Fruit fly (Drosophila melanogaster) whole organism, embryonic: ENCODE results near the gene holn1.

Experiments
- Aef1 ChIP-seq: fragments of 200-800 bp; sonication (Bioruptor generic); IDR thresholded peaks from 3 replicates; pipeline ENCODE4 v1.3.6; 2022; ENCODE audit warnings: missing biosample characterization, missing genetic modification characterization
- CG10565 ChIP-seq: fragments of 200-800 bp; sonication (Bioruptor generic); optimal IDR thresholded peaks from 3 replicates; lab custom pipeline; 2016; ENCODE audit warnings: missing biosample characterization, mild to moderate bottlenecking, missing genetic modification characterization
- CG12299 ChIP-seq: fragments of 200-800 bp; sonication (Bioruptor generic); optimal IDR thresholded peaks from 2 replicates; lab custom pipeline; 2018; ENCODE audit warnings: missing biosample characterization, mild to moderate bottlenecking, missing genetic modification characterization
- CG14014 ChIP-seq: fragments of 200-800 bp; sonication (Bioruptor generic); IDR thresholded peaks from 2 replicates; pipeline ENCODE4 v1.3.6; 2022; ENCODE audit warnings: missing biosample characterization, missing genetic modification characterization
- CG15479 ChIP-seq: fragments of 200-800 bp; sonication (Bioruptor generic); optimal IDR thresholded peaks from 3 replicates; lab custom pipeline; 2019; ENCODE audit warnings: missing biosample characterization, mild to moderate bottlenecking, missing genetic modification characterization, moderate library complexity
- CG15696 ChIP-seq: fragments of 200-800 bp; sonication (Bioruptor generic); optimal IDR thresholded peaks from 2 replicates; lab custom pipeline; 2019; ENCODE audit warnings: missing biosample characterization, mild to moderate bottlenecking, missing genetic modification characterization, moderate library complexity
- CG17361 ChIP-seq: fragments of 200-800 bp; sonication (Bioruptor generic); IDR thresholded peaks from 3 replicates; pipeline ENCODE4 v1.3.6; 2022; ENCODE audit warnings: missing biosample characterization, missing genetic modification characterization
- CG17802 ChIP-seq: fragments of 200-800 bp; sonication (Bioruptor generic); optimal IDR thresholded peaks from 2 replicates; lab custom pipeline; 2018; ENCODE audit warnings: missing biosample characterization, mild to moderate bottlenecking, missing genetic modification characterization, moderate library complexity
- CG18011 ChIP-seq: fragments of 200-800 bp; sonication (Bioruptor generic); optimal IDR thresholded peaks from 2 replicates; lab custom pipeline; 2017; ENCODE audit warnings: missing biosample characterization, missing genetic modification characterization, mild to moderate bottlenecking, moderate library complexity, missing genotype
- CG18619 ChIP-seq: fragments of 200-800 bp; sonication (Bioruptor generic); optimal IDR thresholded peaks from 3 replicates; lab custom pipeline; 2017; ENCODE audit warnings: missing biosample characterization, mild to moderate bottlenecking, missing genetic modification characterization
- CG2202 ChIP-seq: fragments of 200-800 bp; sonication (Bioruptor generic); optimal IDR thresholded peaks from 2 replicates; lab custom pipeline; 2018; ENCODE audit warnings: missing biosample characterization, mild to moderate bottlenecking, missing genetic modification characterization
- CG2875 ChIP-seq: fragments of 200-800 bp; sonication (Bioruptor generic); optimal IDR thresholded peaks from 2 replicates; lab custom pipeline; 2017; ENCODE audit warnings: missing biosample characterization, mild to moderate bottlenecking, missing genetic modification characterization, missing genetic modification reagents
- CG31224 ChIP-seq: fragments of 200-800 bp; sonication (Bioruptor generic); IDR thresholded peaks from 2 replicates; pipeline ENCODE4 v1.3.6; 2022; ENCODE audit warnings: missing biosample characterization, missing genetic modification characterization
- CG34224 ChIP-seq: fragments of 200-800 bp; sonication (Bioruptor generic); IDR thresholded peaks from 3 replicates; pipeline ENCODE4 v1.3.6; 2022; ENCODE audit warnings: missing biosample characterization, missing genetic modification characterization; ENCODE audit not compliant: partially characterized antibody
- CG4360 ChIP-seq: fragments of 200-800 bp; sonication (Bioruptor generic); IDR thresholded peaks from 2 replicates; pipeline ENCODE4 v1.3.6; 2022; ENCODE audit warnings: missing biosample characterization, missing genetic modification characterization
- CG5180 ChIP-seq: fragments of 200-800 bp; sonication (Bioruptor generic); optimal IDR thresholded peaks from 3 replicates; lab custom pipeline; 2017; ENCODE audit warnings: missing biosample characterization, missing genetic modification characterization, mild to moderate bottlenecking, moderate library complexity, missing genetic modification reagents
- CG7357 ChIP-seq: fragments of 200-800 bp; sonication (Bioruptor generic); IDR thresholded peaks from 3 replicates; pipeline ENCODE4 v1.3.6; 2022; ENCODE audit warnings: missing biosample characterization, missing genetic modification characterization
- CG7963 ChIP-seq: fragments of 200-800 bp; sonication (Bioruptor generic); IDR thresholded peaks from 3 replicates; pipeline ENCODE4 v1.3.6; 2022; ENCODE audit warnings: missing biosample characterization, missing genetic modification characterization; ENCODE audit not compliant: partially characterized antibody
- CG9817 ChIP-seq: fragments of 200-800 bp; sonication (Bioruptor generic); optimal IDR thresholded peaks from 2 replicates; lab custom pipeline; 2018; ENCODE audit warnings: missing biosample characterization, mild to moderate bottlenecking, missing genetic modification characterization, moderate library complexity
- CTCF ChIP-seq: fragments of 200-800 bp; sonication (Bioruptor generic); optimal IDR thresholded peaks from 2 replicates; lab custom pipeline; 2017; ENCODE audit warnings: missing biosample characterization, mild to moderate bottlenecking, missing genetic modification characterization, moderate library complexity
- CrebB ChIP-seq: fragments of 200-800 bp; sonication (Bioruptor generic); optimal IDR thresholded peaks from 3 replicates; lab custom pipeline; 2018; ENCODE audit warnings: missing biosample characterization, mild to moderate bottlenecking, missing genetic modification characterization
- Dref ChIP-seq: fragments of 200-800 bp; sonication (Bioruptor generic); IDR thresholded peaks from 2 replicates; pipeline ENCODE4 v1.3.6; 2022; ENCODE audit warnings: missing biosample characterization, missing genetic modification characterization
- Fer1 ChIP-seq: fragments of 200-800 bp; sonication (Bioruptor generic); optimal IDR thresholded peaks from 2 replicates; lab custom pipeline; 2017; ENCODE audit warnings: missing biosample characterization, mild to moderate bottlenecking, missing genetic modification characterization
- Fer3 ChIP-seq: fragments of 200-800 bp; sonication (Bioruptor generic); optimal IDR thresholded peaks from 2 replicates; lab custom pipeline; 2018; ENCODE audit warnings: missing biosample characterization, mild to moderate bottlenecking, missing genetic modification characterization, moderate library complexity
- H2.0 ChIP-seq: fragments of 200-800 bp; sonication (Bioruptor generic); IDR thresholded peaks from 2 replicates; pipeline ENCODE4 v1.3.6; 2022; ENCODE audit warnings: missing biosample characterization, missing genetic modification characterization
- PHDP ChIP-seq: fragments of 200-800 bp; sonication (Bioruptor generic); optimal IDR thresholded peaks from 3 replicates; lab custom pipeline; 2018; ENCODE audit warnings: missing biosample characterization, mild to moderate bottlenecking, missing genetic modification characterization, moderate library complexity
- Rfx ChIP-seq: fragments of 200-800 bp; sonication (Bioruptor generic); IDR thresholded peaks from 2 replicates; pipeline ENCODE4 v1.3.6; 2022; ENCODE audit warnings: missing biosample characterization, missing genetic modification characterization
- Sox100B ChIP-seq: fragments of 200-800 bp; sonication (Bioruptor generic); optimal IDR thresholded peaks from 3 replicates; lab custom pipeline; 2018; ENCODE audit warnings: missing biosample characterization, mild to moderate bottlenecking, missing genetic modification characterization
- Sox102F ChIP-seq: fragments of 200-800 bp; sonication (Bioruptor generic); optimal IDR thresholded peaks from 2 replicates; lab custom pipeline; 2018; ENCODE audit warnings: missing biosample characterization, mild to moderate bottlenecking, missing genetic modification characterization, moderate library complexity
- Sry-β ChIP-seq: fragments of 200-800 bp; sonication (Bioruptor generic); optimal IDR thresholded peaks from 2 replicates; lab custom pipeline; 2018; ENCODE audit warnings: missing biosample characterization, mild to moderate bottlenecking, missing genetic modification characterization, moderate library complexity
- ab ChIP-seq: fragments of 200-800 bp; sonication (Bioruptor generic); optimal IDR thresholded peaks from 2 replicates; lab custom pipeline; 2016; ENCODE audit warnings: missing biosample characterization, missing genetic modification characterization
- amos ChIP-seq: fragments of 200-800 bp; sonication (Bioruptor generic); IDR thresholded peaks from 2 replicates; pipeline ENCODE4 v1.3.6; 2022; ENCODE audit warnings: missing biosample characterization, missing genetic modification characterization; ENCODE audit not compliant: partially characterized antibody
- ash1 ChIP-seq: fragments of 200-800 bp; sonication (Bioruptor generic); optimal IDR thresholded peaks from 2 replicates; lab custom pipeline; 2018; ENCODE audit warnings: missing biosample characterization, mild to moderate bottlenecking, missing genetic modification characterization
- danr ChIP-seq: fragments of 200-800 bp; sonication (Bioruptor generic); IDR thresholded peaks from 2 replicates; pipeline ENCODE4 v1.3.6; 2022; ENCODE audit warnings: missing biosample characterization, missing genetic modification characterization
- esg ChIP-seq: fragments of 200-800 bp; sonication (Bioruptor generic); conservative IDR thresholded peaks from 2 replicates; pipeline ENCODE4 v1.3.6; 2022; ENCODE audit warnings: missing biosample characterization, missing genetic modification characterization
- fd102C ChIP-seq: fragments of 200-800 bp; sonication (Bioruptor generic); optimal IDR thresholded peaks from 2 replicates; lab custom pipeline; 2018; ENCODE audit warnings: missing biosample characterization, mild to moderate bottlenecking, missing genetic modification characterization, moderate library complexity
- fd3F ChIP-seq: fragments of 200-800 bp; sonication (Bioruptor generic); optimal IDR thresholded peaks from 2 replicates; lab custom pipeline; 2018; ENCODE audit warnings: missing biosample characterization, mild to moderate bottlenecking, missing genetic modification characterization, moderate library complexity
- gem ChIP-seq: fragments of 200-800 bp; sonication (Bioruptor generic); optimal IDR thresholded peaks from 2 replicates; lab custom pipeline; 2019; ENCODE audit warnings: missing biosample characterization, mild to moderate bottlenecking, missing genetic modification characterization, moderate library complexity
- grn ChIP-seq: fragments of 200-800 bp; sonication (Bioruptor generic); optimal IDR thresholded peaks from 3 replicates; lab custom pipeline; 2017; ENCODE audit warnings: missing biosample characterization, missing genetic modification characterization
- hb ChIP-seq: fragments of 200-800 bp; sonication (Bioruptor generic); IDR thresholded peaks from 3 replicates; pipeline ENCODE4 v1.3.6; 2022; ENCODE audit warnings: missing biosample characterization, missing genetic modification characterization; ENCODE audit not compliant: partially characterized antibody
- ind ChIP-seq: fragments of 200-800 bp; sonication (Bioruptor generic); optimal IDR thresholded peaks from 3 replicates; lab custom pipeline; 2016; ENCODE audit warnings: missing biosample characterization, missing genetic modification characterization
- lbe ChIP-seq: fragments of 200-800 bp; sonication (Bioruptor generic); optimal IDR thresholded peaks from 2 replicates; lab custom pipeline; 2016; ENCODE audit warnings: missing biosample characterization, mild to moderate bottlenecking, missing genetic modification characterization
- lilli ChIP-seq: fragments of 200-800 bp; sonication (Bioruptor generic); optimal IDR thresholded peaks from 3 replicates; lab custom pipeline; 2016; ENCODE audit warnings: missing biosample characterization, missing genetic modification characterization
- onecut ChIP-seq: fragments of 200-800 bp; sonication (Bioruptor generic); IDR thresholded peaks from 2 replicates; pipeline ENCODE4 v1.3.6; 2022; ENCODE audit warnings: missing biosample characterization, missing genetic modification characterization
- peb ChIP-seq: fragments of 200-800 bp; sonication (Bioruptor generic); IDR thresholded peaks from 2 replicates; pipeline ENCODE4 v1.3.6; 2022; ENCODE audit warnings: missing biosample characterization, missing genetic modification characterization
- sens ChIP-seq: fragments of 200-800 bp; sonication (Bioruptor generic); peaks from one replicate; lab custom pipeline; 2016; ENCODE audit warnings: missing biosample characterization, missing genetic modification characterization
- sim ChIP-seq: fragments of 200-800 bp; sonication (Bioruptor generic); IDR thresholded peaks from 2 replicates; pipeline ENCODE4 v1.3.6; 2022; ENCODE audit warnings: missing biosample characterization, missing genetic modification characterization
- sqz ChIP-seq: fragments of 200-800 bp; sonication (Bioruptor generic); optimal IDR thresholded peaks from 3 replicates; lab custom pipeline; 2018; ENCODE audit warnings: missing biosample characterization, mild to moderate bottlenecking, missing genetic modification characterization
- twi ChIP-seq: fragments of 200-800 bp; optimal IDR thresholded peaks from 2 replicates; lab custom pipeline; 2019; ENCODE audit warnings: missing biosample characterization, mild to moderate bottlenecking, missing genetic modification characterization, moderate library complexity
- vfl ChIP-seq: fragments of 200-800 bp; sonication (Bioruptor generic); optimal IDR thresholded peaks from 2 replicates; lab custom pipeline; 2016; ENCODE audit warnings: missing biosample characterization, missing genetic modification characterization

Gene holn1

dm6 chr2L:10472257-10472656 lies 36.5 kb downstream of the holn1 start (continued):
- TF ChIP-seq CG15696 (tag; lab: Kevin White, UChicago) = no peak
- peak; percentile 22 for TF ChIP-seq CG5180 (GFP tag; lab: Kevin White, UChicago)
- peak; percentile 51 for TF ChIP-seq sens
- TF ChIP-seq fd3F (GFP tag; lab: Kevin White, UChicago) = peak; percentile 13
- peak; percentile 25 for TF ChIP-seq Sox100B
- no peak for TF ChIP-seq CG31224 (GFP tag; lab: Robert Waterston, UW)
- TF ChIP-seq sqz (GFP tag; lab: Kevin White, UChicago) = no peak
- peak; percentile 11; the same call in 1 of the 2 replicates for TF ChIP-seq CG14014
- TF ChIP-seq gem = peak; percentile 8
- peak; percentile 4 for TF ChIP-seq Fer1 (GFP tag; lab: Kevin White, UChicago)
- TF ChIP-seq Rfx (GFP tag; lab: Robert Waterston, UW) = peak; percentile 19; the same call in 1 of the 2 replicates
- no peak for TF ChIP-seq CG17802 (tag; lab: Kevin White, UChicago)

dm6 chr2L:10474268-10474678 lies 38.5 kb downstream of the holn1 start, which contains the start of gene RluA-1:
Gene RluA-1, minus strand, starts transcription at chr2L:10474349.
- peak; percentile 99 for TF ChIP-seq Fer3 (tag; lab: Kevin White, UChicago)
- peak; percentile 92 for TF ChIP-seq ab
- TF ChIP-seq CG4360 (GFP tag; lab: Robert Waterston, UW) = peak; percentile 94
- peak; percentile 92 for TF ChIP-seq CG18011 (GFP tag; lab: Kevin White, UChicago)
- peak; percentile 96 for TF ChIP-seq danr
- peak; percentile 100 for TF ChIP-seq Sox102F
- peak; percentile 75 for TF ChIP-seq hb (GFP tag; lab: Robert Waterston, UW)
- TF ChIP-seq grn (GFP tag; lab: Kevin White, UChicago) = peak; percentile 91
- TF ChIP-seq peb (GFP tag; lab: Robert Waterston, UW) = peak; percentile 99
- TF ChIP-seq fd102C = peak; percentile 96
- TF ChIP-seq Aef1 (GFP tag; lab: Robert Waterston, UW) = peak; percentile 87
- TF ChIP-seq CG12299 (tag; lab: Kevin White, UChicago) = peak; percentile 99
- peak; percentile 96 for TF ChIP-seq vfl (GFP tag; lab: Kevin White, UChicago)
- peak; percentile 87 for TF ChIP-seq lbe (GFP tag; lab: Kevin White, UChicago)
- TF ChIP-seq onecut (GFP tag; lab: Robert Waterston, UW) = peak; percentile 94
- TF ChIP-seq CG15479 (GFP tag; lab: Kevin White, UChicago) = peak; percentile 77
- TF ChIP-seq CG18619 (GFP tag; lab: Kevin White, UChicago) = peak; percentile 99
- peak; percentile 99 for TF ChIP-seq CG17361 (GFP tag; lab: Robert Waterston, UW)
- peak; percentile 97 for TF ChIP-seq CG7357
- 0 out of 3 replicates have a peak, but pooled peaks have one; percentile 48 for TF ChIP-seq CG7963
- TF ChIP-seq CG2875 (GFP tag; lab: Kevin White, UChicago) = peak; percentile 100
- peak; percentile 99 for TF ChIP-seq CG9817 (tag; lab: Kevin White, UChicago)
- TF ChIP-seq sim = peak; percentile 99
- TF ChIP-seq Sry-β = peak; percentile 79
- peak; percentile 79 for TF ChIP-seq CTCF
- TF ChIP-seq sens = peak; percentile 99
- peak; percentile 99 for TF ChIP-seq ind (GFP tag; lab: Kevin White, UChicago)
- peak; percentile 98 for TF ChIP-seq lilli (GFP tag; lab: Kevin White, UChicago)
- peak; percentile 44 for TF ChIP-seq Dref
- peak; percentile 96 for TF ChIP-seq CG10565
- TF ChIP-seq H2.0 (GFP tag; lab: Robert Waterston, UW) = peak; percentile 99
- TF ChIP-seq CrebB (tag; lab: Kevin White, UChicago) = peak; percentile 99
- peak; percentile 99 for TF ChIP-seq CG2202 (tag; lab: Kevin White, UChicago)
- TF ChIP-seq ash1 (GFP tag; lab: Kevin White, UChicago) = peak; percentile 87
- TF ChIP-seq CG34224 (GFP tag; lab: Robert Waterston, UW) = peak; percentile 67; the same call in 2 of the 3 replicates
- peak; percentile 100 for TF ChIP-seq PHDP
- TF ChIP-seq twi = peak; percentile 99
- TF ChIP-seq esg (GFP tag; lab: Robert Waterston, UW) = peak; percentile 98
- TF ChIP-seq amos (GFP tag; lab: Robert Waterston, UW) = peak; percentile 50
